Worm (Caenorhabditis elegans): Measurements from ENCODE around the gene Y108G3AL.2.

DNA sequence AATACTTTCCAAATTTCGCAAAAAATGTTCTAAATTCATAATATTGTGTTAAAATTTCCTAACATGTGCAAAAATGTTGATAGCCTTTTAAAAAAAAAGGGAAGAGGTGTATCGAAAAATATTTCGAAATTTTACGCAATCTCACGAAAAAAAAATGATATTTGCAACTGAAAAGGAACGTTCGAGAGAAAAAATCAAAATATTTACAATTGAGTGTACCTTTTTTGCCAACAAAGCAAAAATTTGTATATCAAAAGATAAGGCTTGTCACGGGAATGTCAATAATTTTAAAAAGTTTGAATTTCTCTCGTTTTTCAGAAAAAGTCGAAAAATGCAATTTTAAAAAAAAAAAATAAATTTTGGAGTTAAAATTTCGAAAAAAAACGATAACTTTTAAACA lies 43.3 kb upstream of the Y108G3AL.2 start:
- TF ChIP-seq ceh-9 (tag; optimal IDR thresholded peaks at IDR 0.05) (no peak), K09A11.1 (tag; optimal IDR thresholded peaks at IDR 0.05; ENCODE audit: insufficient read depth) (no peak), ama-1 (optimal IDR thresholded peaks at IDR 0.05) (no peak), fkh-10 (GFP tag; optimal IDR thresholded peaks at IDR 0.05) (no peak), F13H6.1 (tag; optimal IDR thresholded peaks at IDR 0.05) (no peak), zip-5 (tag; optimal IDR thresholded peaks at IDR 0.05) (no peak), eyg-1 (tag; optimal IDR thresholded peaks at IDR 0.05) (no peak), fkh-6 (tag; optimal IDR thresholded peaks at IDR 0.05) (no peak), ceh-18 (tag; optimal IDR thresholded peaks at IDR 0.05) (no peak), nfya-1 (tag; optimal IDR thresholded peaks at IDR 0.05) (no peak), hlh-15 (tag; optimal IDR thresholded peaks at IDR 0.05) (no peak), ceh-30 (tag; optimal IDR thresholded peaks at IDR 0.05) (no peak), fax-1 (tag; optimal IDR thresholded peaks at IDR 0.05) (no peak)

All from whole organism, late embryonic.